Worm (Caenorhabditis elegans): ENCODE data around the gene str-168.

DNA sequence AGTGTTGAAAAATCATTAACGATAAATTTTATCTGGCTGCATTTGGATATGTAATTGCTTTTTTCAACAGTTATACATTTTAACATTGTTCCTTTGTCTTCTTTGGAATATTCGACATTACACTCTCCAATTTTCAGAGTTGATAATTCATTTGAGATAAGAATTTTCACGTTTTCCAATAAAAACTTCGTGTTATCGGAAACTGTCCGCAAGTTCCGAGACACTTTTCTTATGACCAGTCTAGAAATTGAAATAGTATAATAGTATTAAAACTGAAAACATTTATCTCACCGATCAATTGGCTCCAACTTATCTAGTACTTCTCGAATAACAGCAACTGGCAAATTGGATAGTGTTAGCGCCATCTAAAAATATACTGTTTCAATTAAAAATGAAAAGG, 1.1 kb upstream of the str-168 start, which contains the start of gene fbxa-86:
- TF ChIP-seq ahr-1 (tag; optimal IDR thresholded peaks at IDR 0.05) (no peak), fkh-10 (GFP tag; optimal IDR thresholded peaks at IDR 0.05) (no peak), ets-4 (tag; optimal IDR thresholded peaks at IDR 0.05) (no peak)
